Worm (Caenorhabditis elegans) whole organism, L4/young adult: ENCODE measurements around the gene F40G9.7.

Source experiments
- dao-5 ChIP-seq: sonication (generic microtip); optimal IDR thresholded peaks from 2 replicates; lab custom pipeline; 2016; ENCODE audit warnings: missing genotype, missing genetic modification characterization, moderate library complexity, missing compliant biosample characterization
- him-1 ChIP-seq: sonication (generic microtip); optimal IDR thresholded peaks from 2 replicates; lab custom pipeline; 2016; ENCODE audit warnings: missing genotype, missing genetic modification reagents, missing genetic modification characterization, missing compliant biosample characterization

- TF ChIP-seq him-1 (tag; lab: Kevin White, UChicago) (no peak), dao-5 (tag; lab: Kevin White, UChicago) (no peak)
Observed at ce11 chrIII:175733-176132, 10.2 kb downstream of the F40G9.7 start, which contains the start of gene clec-148.
